Worm (Caenorhabditis elegans) whole organism, L2 larva: ENCODE results near the gene dcap-1.

Experiments
- R02D3.7 ChIP-seq: fragments of 150-350 bp; optimal IDR thresholded peaks from 2 replicates; lab custom pipeline; 2014; ENCODE audit warnings: missing biosample characterization, missing genetic modification characterization
- Y55F3AM.14 ChIP-seq: fragments of 200-800 bp; sonication (Bioruptor generic); optimal IDR thresholded peaks from 2 replicates; lab custom pipeline; 2018; ENCODE audit warnings: mild to moderate bottlenecking, missing genetic modification characterization, missing compliant biosample characterization
- alr-1 ChIP-seq: fragments of 150-350 bp; optimal IDR thresholded peaks from 2 replicates; lab custom pipeline; 2014; ENCODE audit warnings: missing biosample characterization, missing genetic modification characterization
- blmp-1 ChIP-seq: sonication (generic microtip); optimal IDR thresholded peaks from 2 replicates; lab custom pipeline; 2017; ENCODE audit warnings: missing genetic modification characterization, mild to moderate bottlenecking, missing compliant biosample characterization, antibody characterized with exemption, moderate library complexity; ENCODE audit not compliant: insufficient read depth
- ceh-82 ChIP-seq: fragments of 150-350 bp; optimal IDR thresholded peaks from 2 replicates; lab custom pipeline; 2014; ENCODE audit warnings: missing biosample characterization, missing genetic modification characterization
- crh-2 ChIP-seq: sonication (generic microtip); optimal IDR thresholded peaks from 2 replicates; lab custom pipeline; 2017; ENCODE audit warnings: missing biosample characterization, missing genetic modification characterization
- egl-27 ChIP-seq: sonication (generic microtip); optimal IDR thresholded peaks from 3 replicates; lab custom pipeline; 2017; ENCODE audit warnings: missing biosample characterization, missing genetic modification reagents, missing genetic modification characterization
- fos-1 ChIP-seq: fragments of 150-350 bp; optimal IDR thresholded peaks from 2 replicates; lab custom pipeline; 2014; ENCODE audit warnings: missing biosample characterization, missing genetic modification characterization
- gmeb-1 ChIP-seq: fragments of 150-350 bp; optimal IDR thresholded peaks from 2 replicates; lab custom pipeline; 2014; ENCODE audit warnings: missing biosample characterization, missing genetic modification characterization
- nhr-21 ChIP-seq: fragments of 150-350 bp; optimal IDR thresholded peaks from 2 replicates; lab custom pipeline; 2014; ENCODE audit warnings: missing biosample characterization, missing genetic modification characterization
- nhr-23 ChIP-seq: fragments of 150-350 bp; optimal IDR thresholded peaks from 2 replicates; lab custom pipeline; 2014; ENCODE audit warnings: missing biosample characterization, missing genetic modification reagents, missing genetic modification characterization
- nhr-237 ChIP-seq: fragments of 150-350 bp; optimal IDR thresholded peaks from 2 replicates; lab custom pipeline; 2014; ENCODE audit warnings: missing biosample characterization, missing genetic modification characterization
- nhr-77 ChIP-seq: fragments of 150-350 bp; optimal IDR thresholded peaks from 2 replicates; lab custom pipeline; 2014; ENCODE audit warnings: missing biosample characterization, missing genetic modification characterization
- sem-4 ChIP-seq: fragments of 150-350 bp; optimal IDR thresholded peaks from 2 replicates; lab custom pipeline; 2014; ENCODE audit warnings: missing biosample characterization, missing genetic modification reagents, missing genetic modification characterization
- snpc-4 ChIP-seq: fragments of 150-350 bp; optimal IDR thresholded peaks from 2 replicates; lab custom pipeline; 2014; ENCODE audit warnings: missing biosample characterization, missing genetic modification characterization
- unc-39 ChIP-seq: fragments of 150-350 bp; optimal IDR thresholded peaks from 2 replicates; lab custom pipeline; 2014; ENCODE audit warnings: missing biosample characterization, missing genetic modification characterization
- unc-55 ChIP-seq: fragments of 150-350 bp; sonication (generic microtip); optimal IDR thresholded peaks from 3 replicates; lab custom pipeline; 2014; ENCODE audit warnings: missing biosample characterization, missing genetic modification reagents, missing genetic modification characterization

dcap-1 gene

DNA sequence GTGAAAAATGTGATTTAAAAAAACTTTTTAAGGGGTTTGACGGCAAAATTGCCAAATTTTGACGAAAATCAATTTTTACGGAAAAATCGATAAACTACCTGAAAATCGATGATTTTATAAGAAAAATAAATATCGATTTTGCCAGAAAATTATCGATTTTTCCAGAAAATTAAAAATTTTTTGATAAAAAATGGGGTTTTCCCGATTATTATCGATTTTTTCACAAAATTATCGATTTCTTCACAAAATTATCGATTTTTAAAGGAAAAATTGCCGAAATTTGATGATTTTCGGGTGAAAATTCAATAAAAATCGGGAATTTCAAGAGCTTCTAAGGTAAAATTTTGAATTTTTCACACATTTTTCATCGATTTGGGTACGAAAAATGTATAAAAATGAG, 47.9 kb downstream of the dcap-1 start:
- TF ChIP-seq crh-2 (tag; lab: Kevin White, UChicago) (no peak), unc-39 (tag; lab: Kevin White, UChicago) (no peak), ceh-82 (no peak), sem-4 (tag; lab: Kevin White, UChicago) (no peak), unc-55 (GFP tag; lab: Kevin White, UChicago) (no peak), nhr-23 (tag; lab: Kevin White, UChicago) (no peak), Y55F3AM.14 (GFP tag; lab: Kevin White, UChicago) (no peak), egl-27 (tag; lab: Kevin White, UChicago) (no peak), nhr-21 (tag; lab: Kevin White, UChicago) (no peak), gmeb-1 (tag; lab: Kevin White, UChicago) (no peak), alr-1 (no peak), fos-1 (tag; lab: Kevin White, UChicago) (no peak), blmp-1 (no peak), nhr-77 (tag; lab: Kevin White, UChicago) (no peak)

DNA sequence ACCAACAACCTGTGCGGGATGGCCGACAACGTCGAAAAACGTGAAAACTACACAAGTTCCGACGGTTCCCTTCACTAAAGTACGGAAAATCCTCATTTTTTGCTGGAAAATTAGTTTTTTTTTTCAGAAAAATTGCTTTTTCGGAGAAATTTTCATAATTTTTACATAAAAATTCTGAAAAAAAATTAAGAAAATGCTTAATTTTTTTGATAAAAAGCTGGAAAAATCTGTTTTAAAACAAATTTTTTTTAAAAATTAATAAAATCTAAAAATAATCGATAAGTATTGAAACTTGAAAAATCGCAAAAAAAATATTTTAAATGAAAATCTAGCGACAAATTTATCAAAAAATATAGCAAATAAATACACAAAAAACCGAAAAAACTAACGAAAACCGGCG, 48.8 kb downstream of the dcap-1 start, which contains the start of gene immp-2:
Gene immp-2, minus strand, starts transcription at position 101 of the 400 bp plus-strand sequence.
- TF ChIP-seq sem-4 (tag; lab: Kevin White, UChicago) (no peak), R02D3.7 (tag; lab: Kevin White, UChicago) (no peak), Y55F3AM.14 (GFP tag; lab: Kevin White, UChicago) (no peak), nhr-237 (tag; lab: Kevin White, UChicago) (no peak), snpc-4 (no peak)
